Worm (Caenorhabditis elegans) whole organism, L4 larva: ENCODE results near the gene F35F11.2.

Experiments
- D1046.2 ChIP-seq: fragments of 200-800 bp; sonication (Bioruptor generic); IDR thresholded peaks from 2 replicates; pipeline ENCODE4 v1.3.6; 2022; ENCODE audit warnings: missing genetic modification characterization, missing compliant biosample characterization
- F37D6.2 ChIP-seq: sonication (generic microtip); optimal IDR thresholded peaks from 2 replicates; lab custom pipeline; 2016; ENCODE audit warnings: mild to moderate bottlenecking, missing genetic modification characterization, missing compliant biosample characterization
- T26A8.4 ChIP-seq: fragments of 200-800 bp; sonication (Bioruptor generic); IDR thresholded peaks from 2 replicates; pipeline ENCODE4 v1.3.6; 2022; ENCODE audit warnings: missing genetic modification characterization, missing compliant biosample characterization
- Y105C5A.15 ChIP-seq: fragments of 200-800 bp; sonication (Bioruptor generic); IDR thresholded peaks from 2 replicates; pipeline ENCODE4 v1.3.6; 2022; ENCODE audit warnings: missing genetic modification characterization, missing compliant biosample characterization
- Y48G9A.11 ChIP-seq: fragments of 200-800 bp; sonication (Bioruptor generic); IDR thresholded peaks from 2 replicates; pipeline ENCODE4 v1.3.6; 2022; ENCODE audit warnings: missing genetic modification reagents, missing genetic modification characterization, missing compliant biosample characterization
- ZK546.5 ChIP-seq, 2 experiments: sonication (generic microtip); optimal IDR thresholded peaks; 2 replicates each; lab custom pipeline; 2017; ENCODE audit warnings: missing biosample characterization in 2 of 2, missing genetic modification characterization in 2 of 2
- aha-1 ChIP-seq: fragments of 150-350 bp; peaks from one replicate; lab custom pipeline; 2014; ENCODE audit warnings: missing biosample characterization, missing genetic modification characterization
- aly-2 ChIP-seq: sonication (generic microtip); optimal IDR thresholded peaks from 2 replicates; lab custom pipeline; 2018; ENCODE audit warnings: missing biosample characterization, missing genetic modification characterization
- ama-1 ChIP-seq: fragments of 150-350 bp; optimal IDR thresholded peaks from 2 replicates; lab custom pipeline; 2014; ENCODE audit warnings: inconsistent platforms, mixed read lengths
- arid-1 ChIP-seq: fragments of 200-800 bp; sonication (Bioruptor generic); conservative IDR thresholded peaks from 2 replicates; pipeline ENCODE4 v1.3.6; 2022; ENCODE audit warnings: missing genetic modification reagents, missing genetic modification characterization, missing compliant biosample characterization
- attf-4 ChIP-seq: sonication (generic microtip); optimal IDR thresholded peaks from 3 replicates; lab custom pipeline; 2017; ENCODE audit warnings: missing biosample characterization, missing genetic modification characterization
- ceh-20 ChIP-seq: fragments of 200-800 bp; sonication (Bioruptor generic); IDR thresholded peaks from 2 replicates; pipeline ENCODE4 v1.3.6; 2022; ENCODE audit warnings: missing genetic modification reagents, missing genetic modification characterization, missing compliant biosample characterization
- ceh-28 ChIP-seq: fragments of 150-350 bp; optimal IDR thresholded peaks from 2 replicates; lab custom pipeline; 2014; ENCODE audit warnings: missing biosample characterization, missing genetic modification reagents, missing genetic modification characterization
- ceh-32 ChIP-seq: sonication (generic microtip); optimal IDR thresholded peaks from 2 replicates; lab custom pipeline; 2016; ENCODE audit warnings: mild to moderate bottlenecking, missing genetic modification characterization, missing compliant biosample characterization; ENCODE audit not compliant: poor library complexity
- ceh-62 ChIP-seq: sonication (generic microtip); optimal IDR thresholded peaks from 2 replicates; lab custom pipeline; 2017; ENCODE audit warnings: missing biosample characterization, missing genetic modification characterization
- ces-1 ChIP-seq: fragments of 150-350 bp; sonication (generic microtip); optimal IDR thresholded peaks from 4 replicates; lab custom pipeline; 2014; ENCODE audit warnings: missing biosample characterization, missing genetic modification reagents, missing genetic modification characterization
- dmd-8 ChIP-seq: fragments of 200-800 bp; sonication (Bioruptor generic); IDR thresholded peaks from 2 replicates; pipeline ENCODE4 v1.3.6; 2022; ENCODE audit warnings: missing genetic modification characterization, missing compliant biosample characterization
- dmd-9 ChIP-seq: fragments of 200-800 bp; sonication (Bioruptor generic); IDR thresholded peaks from 2 replicates; pipeline ENCODE4 v1.3.6; 2022; ENCODE audit warnings: missing genetic modification reagents, missing genetic modification characterization, missing compliant biosample characterization
- dpl-1 ChIP-seq: fragments of 150-350 bp; optimal IDR thresholded peaks from 2 replicates; lab custom pipeline; 2014; ENCODE audit warnings: missing biosample characterization, missing genetic modification reagents, missing genetic modification characterization
- duxl-1 ChIP-seq: sonication (generic microtip); optimal IDR thresholded peaks from 2 replicates; lab custom pipeline; 2016; ENCODE audit warnings: mild to moderate bottlenecking, missing genetic modification characterization, moderate library complexity, missing compliant biosample characterization; ENCODE audit not compliant: poor library complexity
- dve-1 ChIP-seq: sonication (generic microtip); optimal IDR thresholded peaks from 2 replicates; lab custom pipeline; 2017; ENCODE audit warnings: antibody characterized with exemption, mild to moderate bottlenecking, missing genetic modification characterization, missing compliant biosample characterization; ENCODE audit not compliant: insufficient read depth
- egl-27 ChIP-seq: sonication (generic microtip); optimal IDR thresholded peaks from 3 replicates; lab custom pipeline; 2017; ENCODE audit warnings: missing biosample characterization, missing genetic modification reagents, missing genetic modification characterization
- hif-1 ChIP-seq, 2 experiments: sonication (generic microtip); optimal IDR thresholded peaks; 2 replicates each; lab custom pipeline; 2016 to 2017; ENCODE audit warnings: missing compliant biosample characterization in 2 of 2, missing genetic modification characterization in 2 of 2, missing genetic modification reagents in 2 of 2, missing genotype in 2 of 2, mild to moderate bottlenecking in 1 of 2
- hmg-1.1 ChIP-seq: fragments of 200-800 bp; sonication (Bioruptor generic); IDR thresholded peaks from 2 replicates; pipeline ENCODE4 v1.3.6; 2022; ENCODE audit warnings: missing genetic modification reagents, missing genetic modification characterization, missing compliant biosample characterization
- lin-1 ChIP-seq: fragments of 200-800 bp; sonication (Bioruptor generic); IDR thresholded peaks from 2 replicates; pipeline ENCODE4 v1.3.6; 2022; ENCODE audit warnings: missing genetic modification reagents, missing genetic modification characterization, missing compliant biosample characterization
- lin-13 ChIP-seq: fragments of 150-350 bp; optimal IDR thresholded peaks from 2 replicates; lab custom pipeline; 2014; ENCODE audit warnings: missing biosample characterization, missing genetic modification reagents, missing genetic modification characterization
- lin-29 ChIP-seq: fragments of 200-800 bp; sonication (Bioruptor generic); IDR thresholded peaks from 2 replicates; pipeline ENCODE4 v1.3.6; 2022; ENCODE audit warnings: missing genetic modification reagents, missing genetic modification characterization, missing compliant biosample characterization
- lin-38 ChIP-seq: fragments of 200-800 bp; sonication (Bioruptor generic); IDR thresholded peaks from 2 replicates; pipeline ENCODE4 v1.3.6; 2022; ENCODE audit warnings: missing genetic modification reagents, missing genetic modification characterization, missing compliant biosample characterization
- lin-39 ChIP-seq: fragments of 150-350 bp; optimal IDR thresholded peaks from 2 replicates; lab custom pipeline; 2014; ENCODE audit warnings: missing biosample characterization, missing genetic modification reagents, missing genetic modification characterization
- lir-3 ChIP-seq: sonication (generic microtip); optimal IDR thresholded peaks from 2 replicates; lab custom pipeline; 2016; ENCODE audit warnings: mild to moderate bottlenecking, missing genetic modification characterization, missing compliant biosample characterization
- lsy-2 ChIP-seq, 2 experiments: fragments of 150-350 bp in 1 of 2; sonication (generic microtip) in 1 of 2; optimal IDR thresholded peaks; 2 replicates each; lab custom pipeline; 2014 to 2017; ENCODE audit warnings: missing biosample characterization in 2 of 2, missing genetic modification characterization in 2 of 2
- mdl-1 ChIP-seq, 2 experiments: fragments of 150-350 bp in 1 of 2; sonication (generic microtip) in 1 of 2; optimal IDR thresholded peaks; 2 replicates each; lab custom pipeline; 2014 to 2017; ENCODE audit warnings: missing biosample characterization in 2 of 2, missing genetic modification characterization in 2 of 2
- mes-2 ChIP-seq: sonication (generic microtip); optimal IDR thresholded peaks from 2 replicates; lab custom pipeline; 2016; ENCODE audit warnings: missing genotype, mild to moderate bottlenecking, missing genetic modification characterization, missing compliant biosample characterization; ENCODE audit not compliant: poor library complexity, severe bottlenecking
- mxl-2 ChIP-seq: fragments of 200-800 bp; sonication (Bioruptor generic); conservative IDR thresholded peaks from 2 replicates; pipeline ENCODE4 v1.3.6; 2022; ENCODE audit warnings: missing genetic modification reagents, missing genetic modification characterization, missing compliant biosample characterization
- nhr-237 ChIP-seq: sonication (generic microtip); optimal IDR thresholded peaks from 2 replicates; lab custom pipeline; 2017; ENCODE audit warnings: missing biosample characterization, missing genetic modification characterization
- nhr-28 ChIP-seq: fragments of 150-350 bp; optimal IDR thresholded peaks from 2 replicates; lab custom pipeline; 2014; ENCODE audit warnings: missing biosample characterization, missing genetic modification characterization
- nhr-6 ChIP-seq: fragments of 150-350 bp; optimal IDR thresholded peaks from 2 replicates; lab custom pipeline; 2014; ENCODE audit warnings: missing biosample characterization, missing genetic modification characterization
- nhr-76 ChIP-seq: fragments of 150-350 bp; optimal IDR thresholded peaks from 2 replicates; lab custom pipeline; 2014; ENCODE audit warnings: missing biosample characterization, missing genetic modification characterization
- pha-4 ChIP-seq, 2 experiments: fragments of 150-350 bp in 1 of 2; fragments of 200-800 bp in 1 of 2; sonication (Bioruptor generic) in 1 of 2; IDR thresholded peaks in 1 of 2; optimal IDR thresholded peaks in 1 of 2; 2 replicates each; pipeline versions ENCODE4 v1.3.6 to Lab custom; 2014 to 2022; ENCODE audit warnings: missing genetic modification characterization in 2 of 2, missing genetic modification reagents in 2 of 2, missing biosample characterization in 1 of 2, missing compliant biosample characterization in 1 of 2
- php-3 ChIP-seq: fragments of 200-800 bp; sonication (Bioruptor generic); IDR thresholded peaks from 2 replicates; pipeline ENCODE4 v1.3.6; 2022; ENCODE audit warnings: missing genetic modification reagents, missing genetic modification characterization, missing compliant biosample characterization
- sdz-12 ChIP-seq: fragments of 200-800 bp; sonication (Bioruptor generic); optimal IDR thresholded peaks from 2 replicates; lab custom pipeline; 2018; ENCODE audit warnings: mild to moderate bottlenecking, missing genetic modification characterization, missing compliant biosample characterization
- set-16 ChIP-seq: fragments of 200-800 bp; sonication (Bioruptor generic); IDR thresholded peaks from 2 replicates; pipeline ENCODE4 v1.3.6; 2022; ENCODE audit warnings: missing genetic modification reagents, missing genetic modification characterization, missing compliant biosample characterization
- snpc-1.2 ChIP-seq: fragments of 200-800 bp; sonication (Bioruptor generic); IDR thresholded peaks from 2 replicates; pipeline ENCODE4 v1.3.6; 2022; ENCODE audit warnings: missing genetic modification reagents, missing genetic modification characterization, missing compliant biosample characterization
- spr-1 ChIP-seq: sonication (generic microtip); optimal IDR thresholded peaks from 2 replicates; lab custom pipeline; 2016; ENCODE audit warnings: mild to moderate bottlenecking, missing genetic modification characterization, missing compliant biosample characterization
- unc-130 ChIP-seq: sonication (generic microtip); optimal IDR thresholded peaks from 2 replicates; lab custom pipeline; 2016; ENCODE audit warnings: missing genetic modification reagents, missing genetic modification characterization, missing compliant biosample characterization
- unc-39 ChIP-seq: sonication (generic microtip); optimal IDR thresholded peaks from 2 replicates; lab custom pipeline; 2017; ENCODE audit warnings: missing biosample characterization, missing genetic modification characterization
- zag-1 ChIP-seq: fragments of 150-350 bp; optimal IDR thresholded peaks from 2 replicates; lab custom pipeline; 2014; ENCODE audit warnings: missing biosample characterization, missing genetic modification characterization

Gene F35F11.2

ce11 chrIV:4042274-4042673 is 2.2 kb downstream of the F35F11.2 start, which contains the start of gene cdc-73:
Gene cdc-73 (plus strand): TSS chrIV:4042575.
- TF ChIP-seq lin-39 (tag; lab: Kevin White, UChicago), result no peak
- peak; percentile 79 for TF ChIP-seq unc-130 (GFP tag; lab: Kevin White, UChicago)
- peak; percentile 96 for TF ChIP-seq mes-2 (tag; lab: Kevin White, UChicago)
- TF ChIP-seq nhr-6, result peak; percentile 5
- peak in 1 of 2 experiments; percentile 56 for TF ChIP-seq lsy-2 (tag; optimal IDR thresholded peaks at IDR 0.05; lab: Kevin White, UChicago)
- no peak for TF ChIP-seq egl-27 (tag; lab: Kevin White, UChicago)
- peak in 1 of 2 experiments; percentile 70 for TF ChIP-seq hif-1 (tag; optimal IDR thresholded peaks at IDR 0.05; lab: Kevin White, UChicago)
- TF ChIP-seq duxl-1 (tag; lab: Kevin White, UChicago), result peak; percentile 21
- TF ChIP-seq lin-38, result peak; percentile 45
- TF ChIP-seq D1046.2, result no peak
- 0 out of 2 replicates have a peak, but pooled peaks have one; percentile 21 for TF ChIP-seq hmg-1.1
- peak; percentile 91 for TF ChIP-seq dpl-1

- TF ChIP-seq dmd-8 (GFP tag; lab: Robert Waterston, UW), result no peak
- no peak for TF ChIP-seq Y105C5A.15 (GFP tag; lab: Robert Waterston, UW)
- TF ChIP-seq D1046.2, result peak; percentile 76; the same call in 1 of the 2 replicates
- no peak for TF ChIP-seq attf-4 (tag; lab: Kevin White, UChicago)
- TF ChIP-seq F37D6.2 (tag; lab: Kevin White, UChicago), result no peak
- no peak for TF ChIP-seq lin-29 (GFP tag; lab: Robert Waterston, UW)
- no peak for TF ChIP-seq mdl-1 (tag; optimal IDR thresholded peaks at IDR 0.05; lab: Kevin White, UChicago)
- TF ChIP-seq T26A8.4 (GFP tag; lab: Robert Waterston, UW), result no peak
- TF ChIP-seq aha-1, result peak; percentile 53
- TF ChIP-seq set-16 (GFP tag; lab: Robert Waterston, UW), result no peak
- no peak for TF ChIP-seq ceh-62
- TF ChIP-seq aly-2 (tag; lab: Kevin White, UChicago), result no peak
- TF ChIP-seq ZK546.5 (tag; optimal IDR thresholded peaks at IDR 0.05; lab: Kevin White, UChicago), result no peak
- no peak for TF ChIP-seq lir-3 (tag; lab: Kevin White, UChicago)
- TF ChIP-seq pha-4 (GFP tag; IDR thresholded peaks at IDR 0.05; lab: Robert Waterston, UW), result no peak
- no peak for TF ChIP-seq pha-4 (tag; optimal IDR thresholded peaks at IDR 0.05; lab: Kevin White, UChicago)
- TF ChIP-seq nhr-76 (tag; lab: Kevin White, UChicago), result no peak
- TF ChIP-seq ces-1, result no peak
- no peak for TF ChIP-seq dve-1 (tag; lab: Kevin White, UChicago)
- TF ChIP-seq nhr-28, result no peak
- TF ChIP-seq unc-39 (tag; lab: Kevin White, UChicago), result no peak
- TF ChIP-seq Y48G9A.11 (GFP tag; lab: Robert Waterston, UW), result peak; percentile 65
- no peak for TF ChIP-seq dmd-9
- TF ChIP-seq lsy-2 (tag; optimal IDR thresholded peaks at IDR 0.05; lab: Kevin White, UChicago), result no peak
- TF ChIP-seq lin-38, result peak; percentile 56
- peak; percentile 46 for TF ChIP-seq ama-1 (lab: Kevin White, UChicago)
- TF ChIP-seq ceh-28 (tag; lab: Kevin White, UChicago), result no peak
- TF ChIP-seq nhr-237, result no peak
- TF ChIP-seq sdz-12, result no peak
- no peak for TF ChIP-seq mxl-2 (GFP tag; lab: Robert Waterston, UW)
- no peak for TF ChIP-seq lin-1
- TF ChIP-seq spr-1 (tag; lab: Kevin White, UChicago), result no peak
- peak; percentile 46; the same call in 1 of the 2 replicates for TF ChIP-seq arid-1
- TF ChIP-seq ceh-20 (GFP tag; lab: Robert Waterston, UW), result no peak
- TF ChIP-seq lin-13 (GFP tag; lab: Kevin White, UChicago), result no peak
- peak; percentile 68 for TF ChIP-seq snpc-1.2
- TF ChIP-seq lin-39 (tag; lab: Kevin White, UChicago), result no peak
- TF ChIP-seq zag-1 (tag; lab: Kevin White, UChicago), result no peak
- no peak for TF ChIP-seq ceh-32 (tag; lab: Kevin White, UChicago)
- no peak for TF ChIP-seq php-3
These were observed 7.5 kb downstream of the F35F11.2 start for ce11 chrIV:4047628-4048027.
